Fruit fly (Drosophila melanogaster): ENCODE data around the gene CG17746.

Gene CG17746

DNA sequence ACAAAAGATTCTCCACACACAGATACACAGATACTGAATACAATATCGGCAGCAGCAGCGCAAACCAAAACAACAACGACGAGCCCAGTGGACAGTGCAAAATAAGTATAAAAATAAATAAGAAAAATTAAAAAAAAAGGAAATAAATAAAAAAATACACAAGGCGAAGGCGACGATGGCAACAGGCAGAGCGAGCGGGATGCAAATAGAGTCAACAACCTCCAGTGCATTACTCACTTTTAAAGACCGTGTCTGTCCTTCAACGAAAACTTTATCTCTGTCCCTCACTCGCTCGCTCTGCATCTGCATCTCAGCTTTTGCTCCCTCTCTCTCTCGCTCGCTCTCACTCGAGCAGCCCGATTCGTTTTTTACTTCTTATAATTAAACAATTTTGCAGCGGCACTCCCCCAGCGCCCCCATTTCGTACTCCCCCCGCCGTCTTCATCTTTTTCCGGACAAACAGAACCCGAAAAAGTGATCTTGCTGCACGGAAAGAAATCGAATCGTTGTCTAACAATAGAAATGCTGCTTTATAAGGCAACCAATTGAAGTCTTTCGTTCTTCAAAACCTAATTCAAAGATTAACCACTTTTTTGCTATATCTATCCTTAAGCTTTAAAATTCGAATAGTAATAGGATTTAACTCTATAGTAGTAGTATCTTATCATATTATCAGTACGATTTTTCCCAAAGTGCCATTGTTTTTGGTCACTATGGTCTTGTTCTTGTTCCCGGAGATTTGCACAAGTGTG is 7.2 kb upstream of the CG17746 start (continued):
- peak; percentile 42 for TF ChIP-seq Hr4 (GFP tag; optimal IDR thresholded peaks at IDR 0.05)
- peak; percentile 85 for TF ChIP-seq OdsH (GFP tag; optimal IDR thresholded peaks at IDR 0.05)
- peak; percentile 95 for TF ChIP-seq CG8119 (GFP tag; IDR thresholded peaks at IDR 0.05)
- peak; percentile 94 for TF ChIP-seq vri (GFP tag; optimal IDR thresholded peaks at IDR 0.05)
- TF ChIP-seq Met (GFP tag; optimal IDR thresholded peaks at IDR 0.05): peak; percentile 90
- peak; percentile 95 for TF ChIP-seq CG11762 (GFP tag; optimal IDR thresholded peaks at IDR 0.05; ENCODE audit: insufficient read depth)
- TF ChIP-seq ss (GFP tag; optimal IDR thresholded peaks at IDR 0.05): peak; percentile 100
- TF ChIP-seq Eip93F (GFP tag; optimal IDR thresholded peaks at IDR 0.05): peak; percentile 98
- TF ChIP-seq CG6276 (GFP tag; optimal IDR thresholded peaks at IDR 0.05): peak; percentile 94
- TF ChIP-seq fkh (GFP tag; optimal IDR thresholded peaks at IDR 0.05): no peak
- TF ChIP-seq CG3032 (tag; optimal IDR thresholded peaks at IDR 0.05): peak; percentile 99
- peak; percentile 86 for TF ChIP-seq lz (GFP tag; optimal IDR thresholded peaks at IDR 0.05)
- peak; percentile 99 for TF ChIP-seq CG10669 (GFP tag; optimal IDR thresholded peaks at IDR 0.05)
- peak; percentile 89 for TF ChIP-seq topi (GFP tag; optimal IDR thresholded peaks at IDR 0.05)
- TF ChIP-seq CG8632 (GFP tag; optimal IDR thresholded peaks at IDR 0.05): peak; percentile 94
- TF ChIP-seq Sox15 (GFP tag; optimal IDR thresholded peaks at IDR 0.05): peak; percentile 57
- peak; percentile 87 for TF ChIP-seq CG3919 (GFP tag; optimal IDR thresholded peaks at IDR 0.05)

DNA sequence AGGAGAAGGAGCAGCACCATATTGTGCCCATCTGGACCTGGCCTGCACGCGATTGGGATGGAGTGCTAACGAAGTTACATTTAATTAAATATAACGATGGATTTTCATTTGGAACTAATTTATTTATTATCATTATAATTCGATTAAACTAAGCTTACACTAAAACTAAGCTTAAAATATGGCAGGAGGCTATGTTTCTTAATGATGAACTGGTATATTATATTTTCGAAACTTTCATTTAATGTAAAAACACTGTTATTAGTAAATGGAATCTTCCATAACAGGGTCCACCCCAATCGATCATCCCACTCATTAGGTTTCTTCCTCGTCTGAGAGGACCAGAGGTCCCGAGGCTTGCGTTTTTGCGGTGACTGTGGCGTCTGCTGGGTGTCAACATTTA is 5.8 kb upstream of the CG17746 start:
- peak; percentile 75 for TF ChIP-seq cyc (GFP tag; optimal IDR thresholded peaks at IDR 0.05)
- no peak for TF ChIP-seq dac (GFP tag; optimal IDR thresholded peaks at IDR 0.05)
- TF ChIP-seq CG11902 (GFP tag; optimal IDR thresholded peaks at IDR 0.05): peak; percentile 47
- TF ChIP-seq Smox (GFP tag; optimal IDR thresholded peaks at IDR 0.05): peak; percentile 88
- TF ChIP-seq CG6792 (GFP tag; optimal IDR thresholded peaks at IDR 0.05): peak; percentile 87
- peak; percentile 75 to 80 for TF ChIP-seq salr (GFP tag; optimal IDR thresholded peaks at IDR 0.05)
- peak; percentile 89 for TF ChIP-seq CG34406 (GFP tag; optimal IDR thresholded peaks at IDR 0.05)
- peak; percentile 78 for TF ChIP-seq Hr39 (GFP tag; optimal IDR thresholded peaks at IDR 0.05)
- peak; percentile 87 for TF ChIP-seq achi (GFP tag; optimal IDR thresholded peaks at IDR 0.05)
- peak; percentile 56 for TF ChIP-seq Gug (GFP tag; IDR thresholded peaks at IDR 0.05)
- no peak for TF ChIP-seq fkh (GFP tag; optimal IDR thresholded peaks at IDR 0.05)
- peak; percentile 43 for TF ChIP-seq Lpt (GFP tag; optimal IDR thresholded peaks at IDR 0.05)
- TF ChIP-seq CG6854 (GFP tag; optimal IDR thresholded peaks at IDR 0.05): no peak
- peak; percentile 89 for TF ChIP-seq CG6163 (GFP tag; IDR thresholded peaks at IDR 0.05)
- peak; percentile 91 for TF ChIP-seq Eip75B (GFP tag; optimal IDR thresholded peaks at IDR 0.05)
- peak; percentile 86 for TF ChIP-seq pdm3 (GFP tag; optimal IDR thresholded peaks at IDR 0.05)
- peak; percentile 92 for TF ChIP-seq CG8632 (GFP tag; optimal IDR thresholded peaks at IDR 0.05)
- peak; percentile 89 for TF ChIP-seq esn (GFP tag; optimal IDR thresholded peaks at IDR 0.05)
- TF ChIP-seq Sox15 (GFP tag; optimal IDR thresholded peaks at IDR 0.05): peak; percentile 77
- TF ChIP-seq Hr4 (GFP tag; optimal IDR thresholded peaks at IDR 0.05): peak; percentile 36
- peak; percentile 50 for TF ChIP-seq CG32006 (GFP tag; optimal IDR thresholded peaks at IDR 0.05)
- TF ChIP-seq Eip93F (GFP tag; optimal IDR thresholded peaks at IDR 0.05): peak; percentile 85
- TF ChIP-seq OdsH (GFP tag; optimal IDR thresholded peaks at IDR 0.05): peak; percentile 87
- TF ChIP-seq CG6276 (GFP tag; optimal IDR thresholded peaks at IDR 0.05): no peak
- TF ChIP-seq Ets21C (GFP tag; optimal IDR thresholded peaks at IDR 0.05): peak; percentile 67
- TF ChIP-seq CG16779 (tag; optimal IDR thresholded peaks at IDR 0.05): peak; percentile 86
- peak; percentile 93 to 96 for TF ChIP-seq ss (GFP tag; optimal IDR thresholded peaks at IDR 0.05)
- TF ChIP-seq Sox14 (GFP tag; optimal IDR thresholded peaks at IDR 0.05): peak; percentile 71
- TF ChIP-seq CG7368 (GFP tag; optimal IDR thresholded peaks at IDR 0.05): peak; percentile 49
- peak; percentile 92 for TF ChIP-seq CG3032 (tag; optimal IDR thresholded peaks at IDR 0.05)
- peak; percentile 91 for TF ChIP-seq dsx (GFP tag; optimal IDR thresholded peaks at IDR 0.05; ENCODE audit: poor library complexity, severe bottlenecking)
- peak; percentile 81 for TF ChIP-seq vri (GFP tag; optimal IDR thresholded peaks at IDR 0.05)
- TF ChIP-seq Ets96B (tag; optimal IDR thresholded peaks at IDR 0.05): peak; percentile 92
- peak; percentile 86 for TF ChIP-seq spab (GFP tag; optimal IDR thresholded peaks at IDR 0.05)
- no peak for TF ChIP-seq Hr38 (GFP tag; optimal IDR thresholded peaks at IDR 0.05)
- TF ChIP-seq lz (GFP tag; optimal IDR thresholded peaks at IDR 0.05): peak; percentile 82
- no peak for TF ChIP-seq eg (GFP tag; IDR thresholded peaks at IDR 0.05)
- peak; percentile 93 for TF ChIP-seq svp (GFP tag)
- TF ChIP-seq fd59A (GFP tag; optimal IDR thresholded peaks at IDR 0.05): peak; percentile 90
- peak; percentile 96 for TF ChIP-seq Eip78C (GFP tag)
- peak; percentile 82 for TF ChIP-seq CG8119 (GFP tag; IDR thresholded peaks at IDR 0.05)
- peak; percentile 91 for TF ChIP-seq CG6808 (GFP tag; optimal IDR thresholded peaks at IDR 0.05)
